Fruit fly (Drosophila melanogaster) whole organism, adult: ENCODE data around the gene SP555.
A peak's percentile ranks its signal among the peaks of the same experiment; 100 is the strongest.

Experiments used
- CG11617 ChIP-seq: fragments of 200-800 bp; sonication (Bioruptor generic); optimal IDR thresholded peaks from 2 replicates; lab custom pipeline; 2017; ENCODE audit warnings: mild to moderate bottlenecking, missing biosample characterization, missing genetic modification reagents, missing genetic modification characterization
- CG12768 ChIP-seq: fragments of 200-800 bp; sonication (Bioruptor generic); optimal IDR thresholded peaks from 2 replicates; lab custom pipeline; 2017; ENCODE audit warnings: missing biosample characterization, missing genetic modification characterization, mild to moderate bottlenecking, moderate library complexity, missing genetic modification reagents
- CG14711 ChIP-seq: fragments of 200-800 bp; sonication (Bioruptor generic); optimal IDR thresholded peaks from 2 replicates; lab custom pipeline; 2018; ENCODE audit warnings: missing biosample characterization, mild to moderate bottlenecking, missing genetic modification characterization, moderate library complexity
- CG1620 ChIP-seq: fragments of 200-800 bp; sonication (Bioruptor generic); optimal IDR thresholded peaks from 2 replicates; lab custom pipeline; 2016; ENCODE audit warnings: missing biosample characterization, missing genetic modification characterization
- CG33017 ChIP-seq: fragments of 200-800 bp; sonication (Bioruptor generic); optimal IDR thresholded peaks from 2 replicates; lab custom pipeline; 2018; ENCODE audit warnings: missing biosample characterization, mild to moderate bottlenecking, missing genetic modification characterization, moderate library complexity
- CG5204 ChIP-seq: fragments of 200-800 bp; sonication (Bioruptor generic); optimal IDR thresholded peaks from 2 replicates; lab custom pipeline; 2016; ENCODE audit warnings: missing biosample characterization, missing genetic modification characterization
- CG7045 ChIP-seq: fragments of 200-800 bp; sonication (Bioruptor generic); optimal IDR thresholded peaks from 2 replicates; lab custom pipeline; 2017; ENCODE audit warnings: missing biosample characterization, mild to moderate bottlenecking, missing genetic modification characterization
- CG7101 ChIP-seq: fragments of 200-800 bp; sonication (Bioruptor generic); optimal IDR thresholded peaks from 2 replicates; lab custom pipeline; 2018; ENCODE audit warnings: missing biosample characterization, mild to moderate bottlenecking, missing genetic modification characterization, moderate library complexity
- Clk ChIP-seq: fragments of 200-800 bp; sonication (Bioruptor generic); optimal IDR thresholded peaks from 2 replicates; lab custom pipeline; 2017; ENCODE audit warnings: missing biosample characterization, missing genetic modification characterization
- Crg-1 ChIP-seq: fragments of 200-800 bp; sonication (Bioruptor generic); optimal IDR thresholded peaks from 2 replicates; lab custom pipeline; 2016; ENCODE audit warnings: missing biosample characterization, missing genetic modification characterization
- Hr96 ChIP-seq: fragments of 200-800 bp; sonication (Bioruptor generic); optimal IDR thresholded peaks from 2 replicates; lab custom pipeline; 2016; ENCODE audit warnings: missing biosample characterization, missing genetic modification characterization
- Mnt ChIP-seq: fragments of 200-800 bp; sonication (Bioruptor generic); optimal IDR thresholded peaks from 2 replicates; lab custom pipeline; 2016; ENCODE audit warnings: missing biosample characterization, mild to moderate bottlenecking, missing genetic modification characterization
- bab1 ChIP-seq: fragments of 200-800 bp; sonication (Bioruptor generic); optimal IDR thresholded peaks from 3 replicates; lab custom pipeline; 2019; ENCODE audit warnings: missing biosample characterization, mild to moderate bottlenecking, missing genetic modification characterization, moderate library complexity
- cic ChIP-seq: fragments of 200-800 bp; sonication (Bioruptor generic); optimal IDR thresholded peaks from 2 replicates; lab custom pipeline; 2017; ENCODE audit warnings: missing biosample characterization, mild to moderate bottlenecking, missing genetic modification characterization, moderate library complexity
- cnc ChIP-seq, 2 experiments: fragments of >200 bp; optimal IDR thresholded peaks; 2 replicates each; lab custom pipeline; 2017
- kay ChIP-seq: fragments of 200-800 bp; sonication (Bioruptor generic); peaks from one replicate; lab custom pipeline; 2016; ENCODE audit warnings: missing biosample characterization, missing genetic modification characterization, borderline replicate concordance
- ovo ChIP-seq: fragments of 200-800 bp; sonication (Bioruptor generic); optimal IDR thresholded peaks from 2 replicates; lab custom pipeline; 2016; ENCODE audit warnings: missing biosample characterization, missing genetic modification characterization
- pad ChIP-seq: fragments of 200-800 bp; sonication (Bioruptor generic); optimal IDR thresholded peaks from 3 replicates; lab custom pipeline; 2017; ENCODE audit warnings: missing biosample characterization, missing genetic modification characterization, mild to moderate bottlenecking, moderate library complexity, missing genetic modification reagents
- tj ChIP-seq: fragments of 200-800 bp; sonication (Bioruptor generic); optimal IDR thresholded peaks from 3 replicates; lab custom pipeline; 2017; ENCODE audit warnings: missing biosample characterization, mild to moderate bottlenecking, missing genetic modification characterization, moderate library complexity
- toe ChIP-seq: fragments of 200-800 bp; sonication (Bioruptor generic); optimal IDR thresholded peaks from 2 replicates; lab custom pipeline; 2016; ENCODE audit warnings: missing biosample characterization, missing genetic modification characterization

Gene SP555

DNA sequence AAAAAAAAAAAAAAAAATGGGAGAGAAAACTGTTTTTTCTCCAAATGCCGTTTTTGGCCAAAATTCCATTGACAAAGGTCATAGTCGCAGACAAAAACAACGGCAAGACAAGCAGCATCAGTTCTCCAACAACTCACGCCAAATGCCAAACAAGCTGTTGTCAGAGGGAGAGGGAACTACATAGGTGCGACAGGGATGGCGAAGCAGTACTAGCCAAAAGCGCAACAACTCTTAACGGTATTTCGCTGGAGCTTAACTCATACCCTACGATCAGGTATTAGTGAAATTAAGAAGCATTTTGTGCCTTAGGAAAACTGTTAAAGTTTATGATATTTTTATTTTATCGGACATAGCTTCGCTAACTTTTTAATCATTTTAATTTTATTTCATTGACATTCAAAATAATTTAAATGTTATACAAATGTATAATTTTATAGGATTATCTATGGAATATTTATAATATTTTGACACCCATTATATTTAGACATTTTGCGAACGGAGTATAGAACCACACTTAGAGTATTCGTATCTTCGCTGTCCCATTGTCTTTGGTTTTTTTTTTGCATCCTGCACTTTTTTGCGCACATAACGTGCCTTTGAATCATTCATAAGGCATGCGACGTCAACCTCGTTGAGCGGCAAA lies 42.8 kb downstream of the SP555 start:
- peak; percentile 70 for TF ChIP-seq pad
- TF ChIP-seq CG1620 (GFP tag; lab: Kevin White, UChicago), result no peak
- no peak for TF ChIP-seq Mnt (GFP tag; lab: Kevin White, UChicago)
- TF ChIP-seq CG33017 (tag; lab: Kevin White, UChicago), result no peak
- TF ChIP-seq kay, result peak; percentile 9
- TF ChIP-seq CG7045 (GFP tag; lab: Kevin White, UChicago), result peak; percentile 26
- no peak for TF ChIP-seq Hr96 (GFP tag; lab: Kevin White, UChicago)
- TF ChIP-seq CG7101 (tag; lab: Kevin White, UChicago), result no peak
- peak; percentile 48 for TF ChIP-seq CG14711
- no peak for TF ChIP-seq toe (GFP tag; lab: Kevin White, UChicago)
- TF ChIP-seq ovo, result peak; percentile 85

DNA sequence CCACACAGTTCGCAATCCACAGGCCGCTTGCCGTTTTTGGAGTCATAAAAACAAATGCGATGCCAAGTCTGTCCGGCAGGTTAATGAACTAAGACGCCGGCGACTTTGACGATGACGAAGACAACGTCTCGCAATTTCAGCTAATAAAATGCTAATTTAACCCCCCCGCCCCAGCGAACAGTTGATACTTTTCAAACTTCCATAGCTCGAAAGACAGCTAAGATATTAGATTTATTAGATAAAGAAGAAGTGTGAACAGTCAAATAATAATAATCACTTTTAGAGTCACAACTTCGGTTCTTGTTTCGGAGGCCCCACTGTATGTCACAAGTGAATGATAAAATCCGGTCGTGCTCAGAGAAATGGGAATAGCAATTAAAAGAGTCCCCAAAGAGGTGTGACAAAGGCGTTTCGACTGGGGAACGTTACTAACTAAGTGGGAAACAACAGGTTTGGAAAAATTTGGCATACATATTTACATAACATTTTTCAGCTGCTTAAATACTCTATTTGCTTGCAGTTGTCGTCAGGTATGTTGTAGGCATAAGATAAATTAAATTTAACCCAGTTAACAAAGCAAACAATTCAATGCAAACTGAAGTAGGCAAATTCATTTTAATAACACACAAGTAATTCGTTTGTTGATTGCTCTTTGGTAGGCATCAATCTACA lies 47.2 kb downstream of the SP555 start:
- TF ChIP-seq kay, result peak; percentile 3
- TF ChIP-seq Crg-1 (GFP tag; lab: Kevin White, UChicago), result no peak
- TF ChIP-seq cnc (optimal IDR thresholded peaks at IDR 0.05; lab: Kevin White, UChicago), result no peak
- TF ChIP-seq CG33017 (tag; lab: Kevin White, UChicago), result no peak
- TF ChIP-seq Hr96 (GFP tag; lab: Kevin White, UChicago), result no peak

DNA sequence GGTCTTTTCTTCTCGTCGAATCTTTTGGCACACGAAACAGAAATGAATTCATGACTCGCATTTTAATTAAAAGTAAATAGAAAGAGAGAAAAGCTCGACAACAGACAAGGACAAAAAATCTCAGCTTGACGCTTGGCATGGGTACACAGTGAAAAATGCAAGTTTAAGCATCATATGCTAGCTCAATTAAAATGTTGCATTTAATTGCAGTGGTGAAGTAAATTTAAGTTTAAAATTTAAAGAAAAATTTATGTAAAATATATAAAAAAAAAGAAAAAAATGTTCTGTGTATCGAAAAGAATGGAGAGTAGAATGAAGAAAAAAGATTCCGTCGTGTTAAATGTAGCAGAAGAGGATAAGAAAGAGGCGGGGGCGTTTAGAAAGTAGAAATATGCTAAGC lies 48.1 kb downstream of the SP555 start:
- TF ChIP-seq bab1 (peak; percentile 46), cic (GFP tag; lab: Kevin White, UChicago) (no peak)

DNA sequence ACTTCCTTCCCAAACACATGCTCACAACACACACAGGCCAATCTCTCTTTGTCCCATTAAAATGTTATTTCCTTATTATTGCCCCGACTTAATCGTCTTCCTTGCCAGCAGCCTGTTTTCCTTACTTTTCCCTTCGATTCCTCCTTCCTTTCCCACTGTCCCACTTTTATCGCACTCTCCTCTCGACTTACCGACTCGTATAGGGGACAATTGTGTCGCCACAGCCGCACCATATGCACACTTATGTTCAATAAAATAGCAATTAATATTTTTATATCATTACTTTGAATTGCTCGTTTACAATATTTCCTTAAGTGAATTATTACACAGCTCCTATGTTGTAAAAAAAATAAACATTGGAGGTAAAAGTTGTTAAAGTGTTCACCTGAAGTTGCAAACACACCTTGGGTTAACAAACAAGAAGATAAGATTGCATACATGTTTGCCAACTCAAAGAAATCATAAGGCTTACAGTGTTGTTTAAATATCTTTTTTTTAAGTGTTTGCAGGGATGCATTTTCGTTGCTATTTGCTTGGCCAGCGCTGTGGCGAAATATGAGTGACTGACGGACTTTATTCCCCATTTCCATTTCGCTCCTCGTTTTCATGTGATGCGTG lies 49.5 kb downstream of the SP555 start:
- TF ChIP-seq CG12768 (GFP tag; lab: Kevin White, UChicago) (no peak), CG14711 (peak; percentile 49), tj (peak; percentile 9), Clk (GFP tag; lab: Kevin White, UChicago) (no peak), Crg-1 (GFP tag; lab: Kevin White, UChicago) (peak; percentile 30), CG1620 (GFP tag; lab: Kevin White, UChicago) (no peak), Mnt (GFP tag; lab: Kevin White, UChicago) (no peak), pad (peak; percentile 25), cic (GFP tag; lab: Kevin White, UChicago) (no peak), toe (GFP tag; lab: Kevin White, UChicago) (no peak), kay (peak; percentile 24), Hr96 (GFP tag; lab: Kevin White, UChicago) (peak; percentile 35), CG7101 (tag; lab: Kevin White, UChicago) (peak; percentile 47), CG7045 (GFP tag; lab: Kevin White, UChicago) (no peak), CG11617 (GFP tag; lab: Kevin White, UChicago) (peak; percentile 35), bab1 (peak; percentile 74), CG33017 (tag; lab: Kevin White, UChicago) (no peak), CG5204 (GFP tag; lab: Kevin White, UChicago) (no peak), cnc (optimal IDR thresholded peaks at IDR 0.05; lab: Kevin White, UChicago) (no peak), ovo (no peak)

DNA sequence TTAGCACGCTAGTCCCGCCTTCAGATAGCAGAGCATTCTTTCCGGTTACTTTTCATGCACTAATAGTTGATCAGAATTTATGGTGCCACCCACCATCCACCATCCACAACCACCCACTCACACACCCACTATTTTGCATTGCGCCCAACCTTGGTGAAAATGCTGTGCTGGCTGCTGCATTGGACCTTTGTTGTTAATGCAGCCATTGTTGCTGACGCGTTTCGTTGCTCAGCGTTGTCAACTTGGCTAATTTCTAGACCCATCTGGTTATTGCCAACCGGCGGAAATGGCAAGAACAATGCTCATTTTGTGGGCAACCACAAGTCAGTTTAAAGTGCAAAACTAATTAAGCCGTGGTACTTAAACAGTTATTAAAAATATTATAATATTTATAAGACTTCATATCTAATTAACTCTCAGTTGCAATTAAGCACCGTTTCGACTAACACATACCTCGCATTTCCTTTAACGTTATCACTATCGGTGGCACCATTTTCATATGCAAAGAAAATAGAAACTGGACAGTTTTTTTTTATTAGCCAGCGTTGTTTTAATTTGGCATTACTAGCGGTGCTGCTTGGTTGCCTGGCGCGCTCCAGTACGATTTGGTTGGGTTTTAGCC lies 51.3 kb downstream of the SP555 start:
- TF ChIP-seq CG11617 (GFP tag; lab: Kevin White, UChicago) (no peak), tj (peak; percentile 91)

DNA sequence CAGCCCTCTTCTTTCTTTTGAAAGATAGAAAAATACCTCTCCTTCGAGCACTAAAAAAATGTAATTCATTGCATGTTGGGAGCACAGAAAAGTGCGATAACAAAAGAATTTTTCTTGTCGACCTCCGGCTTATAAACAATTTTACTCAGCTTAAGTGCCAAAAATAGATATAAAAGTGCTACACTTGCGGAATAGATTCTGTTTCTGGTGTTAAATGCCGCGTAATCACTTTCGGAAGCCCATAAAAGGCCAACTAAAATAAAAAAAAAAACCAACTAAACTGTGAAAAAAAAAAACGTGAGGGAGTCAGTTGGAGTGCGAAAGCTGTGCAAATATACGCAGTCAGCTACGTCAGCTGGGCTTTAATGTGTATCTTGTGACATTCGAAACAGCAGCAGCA lies 52.1 kb downstream of the SP555 start:
- TF ChIP-seq tj (peak; percentile 94), CG7101 (tag; lab: Kevin White, UChicago) (no peak)

DNA sequence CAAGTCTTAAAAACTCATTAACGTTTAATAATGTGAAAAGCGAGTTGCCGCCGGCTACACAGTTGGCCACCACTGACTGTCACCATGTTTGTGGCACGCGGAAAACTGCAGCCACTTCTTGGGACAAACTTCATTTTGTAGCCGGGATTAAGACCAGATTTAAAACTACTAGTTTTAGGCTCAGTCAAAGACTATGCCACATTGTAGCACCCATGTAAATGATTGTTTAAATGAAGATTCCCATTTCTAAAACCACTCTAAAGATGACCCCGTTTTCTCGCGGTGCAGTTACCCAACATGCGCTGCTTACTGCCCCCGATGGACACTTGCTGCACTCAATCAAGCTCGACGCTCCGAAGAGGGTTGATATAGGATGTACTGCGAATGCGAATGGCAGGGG lies 52.8 kb downstream of the SP555 start:
- no peak for TF ChIP-seq cnc (optimal IDR thresholded peaks at IDR 0.05; lab: Kevin White, UChicago)
- TF ChIP-seq kay, result no peak
- no peak for TF ChIP-seq ovo
- TF ChIP-seq Crg-1 (GFP tag; lab: Kevin White, UChicago), result no peak
- no peak for TF ChIP-seq CG7101 (tag; lab: Kevin White, UChicago)
- no peak for TF ChIP-seq Hr96 (GFP tag; lab: Kevin White, UChicago)
- TF ChIP-seq cic (GFP tag; lab: Kevin White, UChicago), result no peak
- TF ChIP-seq bab1, result no peak
- no peak for TF ChIP-seq pad
- TF ChIP-seq CG14711, result no peak
- no peak for TF ChIP-seq toe (GFP tag; lab: Kevin White, UChicago)
- TF ChIP-seq CG7045 (GFP tag; lab: Kevin White, UChicago), result no peak
- TF ChIP-seq CG5204 (GFP tag; lab: Kevin White, UChicago), result no peak
